Fruit fly (Drosophila melanogaster) whole organism, embryonic: ENCODE results near the gene CG7514.
A peak's percentile ranks its signal among the peaks of the same experiment; 100 is the strongest.

ENCODE experiments used
- BEAF-32 ChIP-seq: fragments of 200-800 bp; sonication (Bioruptor generic); optimal IDR thresholded peaks from 3 replicates; lab custom pipeline; 2017; ENCODE audit warnings: missing biosample characterization, missing genetic modification characterization, mild to moderate bottlenecking, moderate library complexity, missing genetic modification reagents
- CG10267 ChIP-seq: fragments of 200-800 bp; sonication (Bioruptor generic); optimal IDR thresholded peaks from 2 replicates; lab custom pipeline; 2018; ENCODE audit warnings: missing biosample characterization, mild to moderate bottlenecking, missing genetic modification characterization, moderate library complexity
- CG11085 ChIP-seq: fragments of 200-800 bp; sonication (Bioruptor generic); IDR thresholded peaks from 2 replicates; pipeline ENCODE4 v1.3.6; 2022; ENCODE audit warnings: missing biosample characterization, missing genetic modification characterization
- CG11093 ChIP-seq: fragments of 200-800 bp; sonication (Bioruptor generic); IDR thresholded peaks from 3 replicates; pipeline ENCODE4 v1.3.6; 2022; ENCODE audit warnings: missing biosample characterization, missing genetic modification characterization
- CG11504 ChIP-seq: fragments of 200-800 bp; sonication (Bioruptor generic); optimal IDR thresholded peaks from 3 replicates; lab custom pipeline; 2019; ENCODE audit warnings: missing biosample characterization, mild to moderate bottlenecking, missing genetic modification characterization, moderate library complexity
- CG12391 ChIP-seq: fragments of 200-800 bp; sonication (Bioruptor generic); optimal IDR thresholded peaks from 3 replicates; lab custom pipeline; 2018; ENCODE audit warnings: missing biosample characterization, mild to moderate bottlenecking, missing genetic modification characterization, moderate library complexity
- CG13894 ChIP-seq: fragments of 200-800 bp; sonication (Bioruptor generic); optimal IDR thresholded peaks from 3 replicates; lab custom pipeline; 2018; ENCODE audit warnings: missing biosample characterization, mild to moderate bottlenecking, missing genetic modification characterization, moderate library complexity
- CG14441 ChIP-seq: fragments of 200-800 bp; sonication (Bioruptor generic); IDR thresholded peaks from 2 replicates; pipeline ENCODE4 v1.3.6; 2022; ENCODE audit warnings: missing biosample characterization, missing genetic modification characterization
- CG14710 ChIP-seq: fragments of 200-800 bp; sonication (Bioruptor generic); optimal IDR thresholded peaks from 3 replicates; lab custom pipeline; 2019; ENCODE audit warnings: missing biosample characterization, mild to moderate bottlenecking, missing genetic modification characterization, moderate library complexity
- CG17612 ChIP-seq: fragments of 200-800 bp; sonication (Bioruptor generic); IDR thresholded peaks from 2 replicates; pipeline ENCODE4 v1.3.6; 2022; ENCODE audit warnings: missing biosample characterization, missing genetic modification characterization
- CG18262 ChIP-seq: fragments of 200-800 bp; optimal IDR thresholded peaks from 3 replicates; lab custom pipeline; 2019; ENCODE audit warnings: missing biosample characterization, mild to moderate bottlenecking, missing genetic modification characterization, moderate library complexity
- CG2712 ChIP-seq: fragments of 200-800 bp; optimal IDR thresholded peaks from 3 replicates; lab custom pipeline; 2019; ENCODE audit warnings: missing biosample characterization, mild to moderate bottlenecking, missing genetic modification characterization, moderate library complexity
- CG34422 ChIP-seq: fragments of 200-800 bp; sonication (Bioruptor generic); IDR thresholded peaks from 3 replicates; pipeline ENCODE4 v1.3.6; 2022; ENCODE audit warnings: missing biosample characterization, missing genetic modification characterization
- CG3847 ChIP-seq: fragments of 200-800 bp; sonication (Bioruptor generic); IDR thresholded peaks from 2 replicates; pipeline ENCODE4 v1.3.6; 2022; ENCODE audit warnings: missing biosample characterization, missing genetic modification characterization
- CG3995 ChIP-seq: fragments of 200-800 bp; sonication (Bioruptor generic); optimal IDR thresholded peaks from 3 replicates; lab custom pipeline; 2016; ENCODE audit warnings: missing biosample characterization, missing genetic modification characterization
- CG43689 ChIP-seq: fragments of 200-800 bp; sonication (Bioruptor generic); IDR thresholded peaks from 2 replicates; pipeline ENCODE4 v1.3.6; 2022; ENCODE audit warnings: missing biosample characterization, missing genetic modification characterization
- CG4424 ChIP-seq: fragments of 200-800 bp; sonication (Bioruptor generic); optimal IDR thresholded peaks from 3 replicates; lab custom pipeline; 2016; ENCODE audit warnings: missing biosample characterization, missing genetic modification characterization
- CG6272 ChIP-seq: fragments of 200-800 bp; sonication (Bioruptor generic); IDR thresholded peaks from 2 replicates; pipeline ENCODE4 v1.3.6; 2022; ENCODE audit warnings: missing biosample characterization, missing genetic modification characterization
- CG7372 ChIP-seq: fragments of 200-800 bp; sonication (Bioruptor generic); IDR thresholded peaks from 2 replicates; pipeline ENCODE4 v1.3.6; 2022; ENCODE audit warnings: missing biosample characterization, missing genetic modification characterization
- CG7745 ChIP-seq: fragments of 200-800 bp; sonication (Bioruptor generic); optimal IDR thresholded peaks from 2 replicates; lab custom pipeline; 2018; ENCODE audit warnings: missing biosample characterization, mild to moderate bottlenecking, missing genetic modification characterization, moderate library complexity
- CG7963 ChIP-seq: fragments of 200-800 bp; sonication (Bioruptor generic); IDR thresholded peaks from 3 replicates; pipeline ENCODE4 v1.3.6; 2022; ENCODE audit warnings: missing biosample characterization, missing genetic modification characterization; ENCODE audit not compliant: partially characterized antibody
- Drgx ChIP-seq: fragments of 200-800 bp; sonication (Bioruptor generic); IDR thresholded peaks from 2 replicates; pipeline ENCODE4 v1.3.6; 2022; ENCODE audit warnings: missing biosample characterization, missing genetic modification characterization
- Fer1 ChIP-seq: fragments of 200-800 bp; sonication (Bioruptor generic); optimal IDR thresholded peaks from 2 replicates; lab custom pipeline; 2017; ENCODE audit warnings: missing biosample characterization, mild to moderate bottlenecking, missing genetic modification characterization
- HHEX ChIP-seq: fragments of 200-800 bp; sonication (Bioruptor generic); optimal IDR thresholded peaks from 3 replicates; lab custom pipeline; 2017; ENCODE audit warnings: missing biosample characterization, mild to moderate bottlenecking, missing genetic modification characterization, missing genetic modification reagents
- HLH3B ChIP-seq: fragments of 200-800 bp; sonication (Bioruptor generic); IDR thresholded peaks from 2 replicates; pipeline ENCODE4 v1.3.6; 2022; ENCODE audit warnings: missing biosample characterization, missing genetic modification characterization
- Kr ChIP-seq: fragments of 200-800 bp; sonication (Bioruptor generic); optimal IDR thresholded peaks from 2 replicates; lab custom pipeline; 2017; ENCODE audit warnings: missing biosample characterization, mild to moderate bottlenecking, missing genetic modification characterization
- NK7.1 ChIP-seq: fragments of 200-800 bp; sonication (Bioruptor generic); optimal IDR thresholded peaks from 3 replicates; lab custom pipeline; 2016; ENCODE audit warnings: missing biosample characterization, missing genetic modification characterization
- Sox100B ChIP-seq: fragments of 200-800 bp; sonication (Bioruptor generic); optimal IDR thresholded peaks from 3 replicates; lab custom pipeline; 2018; ENCODE audit warnings: missing biosample characterization, mild to moderate bottlenecking, missing genetic modification characterization
- al ChIP-seq: fragments of 200-800 bp; sonication (Bioruptor generic); IDR thresholded peaks from 2 replicates; pipeline ENCODE4 v1.3.6; 2022; ENCODE audit warnings: missing biosample characterization, missing genetic modification characterization
- ase ChIP-seq: fragments of 200-800 bp; sonication (Bioruptor generic); IDR thresholded peaks from 3 replicates; pipeline ENCODE4 v1.3.6; 2022; ENCODE audit warnings: missing biosample characterization, missing genetic modification characterization
- btn ChIP-seq: fragments of 200-800 bp; sonication (Bioruptor generic); optimal IDR thresholded peaks from 2 replicates; lab custom pipeline; 2016; ENCODE audit warnings: missing biosample characterization, missing genetic modification characterization
- chm ChIP-seq: fragments of 200-800 bp; sonication (Bioruptor generic); IDR thresholded peaks from 2 replicates; pipeline ENCODE4 v1.3.6; 2022; ENCODE audit warnings: missing biosample characterization, missing genetic modification characterization
- chn ChIP-seq: fragments of 200-800 bp; sonication (Bioruptor generic); optimal IDR thresholded peaks from 2 replicates; lab custom pipeline; 2016; ENCODE audit warnings: missing biosample characterization, missing genetic modification characterization
- fd96Cb ChIP-seq: fragments of 200-800 bp; sonication (Bioruptor generic); optimal IDR thresholded peaks from 2 replicates; lab custom pipeline; 2018; ENCODE audit warnings: missing biosample characterization, mild to moderate bottlenecking, missing genetic modification characterization, moderate library complexity
- gsb-n ChIP-seq: fragments of 200-800 bp; sonication (Bioruptor generic); optimal IDR thresholded peaks from 3 replicates; lab custom pipeline; 2018; ENCODE audit warnings: missing biosample characterization, mild to moderate bottlenecking, missing genetic modification characterization
- ham ChIP-seq: fragments of 200-800 bp; sonication (Bioruptor generic); IDR thresholded peaks from 2 replicates; pipeline ENCODE4 v1.3.6; 2022; ENCODE audit warnings: missing biosample characterization, missing genetic modification characterization
- lab ChIP-seq: fragments of 200-800 bp; sonication (Bioruptor generic); optimal IDR thresholded peaks from 3 replicates; lab custom pipeline; 2017; ENCODE audit warnings: missing biosample characterization, missing genetic modification characterization, mild to moderate bottlenecking, moderate library complexity, missing genetic modification reagents
- maf-S ChIP-seq: fragments of 200-800 bp; sonication (Bioruptor generic); optimal IDR thresholded peaks from 2 replicates; lab custom pipeline; 2016; ENCODE audit warnings: missing biosample characterization, missing genetic modification characterization
- mirr ChIP-seq: fragments of 200-800 bp; sonication (Bioruptor generic); optimal IDR thresholded peaks from 3 replicates; lab custom pipeline; 2018; ENCODE audit warnings: missing biosample characterization, mild to moderate bottlenecking, missing genetic modification characterization
- nom ChIP-seq: fragments of 200-800 bp; sonication (Bioruptor generic); optimal IDR thresholded peaks from 2 replicates; lab custom pipeline; 2017; ENCODE audit warnings: missing biosample characterization, missing genetic modification characterization, mild to moderate bottlenecking, moderate library complexity, missing genetic modification reagents
- onecut ChIP-seq: fragments of 200-800 bp; sonication (Bioruptor generic); IDR thresholded peaks from 2 replicates; pipeline ENCODE4 v1.3.6; 2022; ENCODE audit warnings: missing biosample characterization, missing genetic modification characterization
- pan ChIP-seq, 4 experiments: fragments of >200 bp in 3 of 4; fragments of 200-800 bp in 1 of 4; sonication (Bioruptor generic) in 1 of 4; optimal IDR thresholded peaks in 3 of 4; IDR thresholded peaks in 1 of 4; 2 replicates each; pipeline versions ENCODE4 v1.3.6 to Lab custom; 2017 to 2022; ENCODE audit warnings: missing biosample characterization in 2 of 4, missing genetic modification characterization in 2 of 4, mixed read lengths in 1 of 4
- sisA ChIP-seq: fragments of 200-800 bp; sonication (Bioruptor generic); IDR thresholded peaks from 2 replicates; pipeline ENCODE4 v1.3.6; 2022; ENCODE audit warnings: missing biosample characterization, missing genetic modification characterization
- so ChIP-seq: fragments of 200-800 bp; sonication (Bioruptor generic); IDR thresholded peaks from 3 replicates; pipeline ENCODE4 v1.3.6; 2022; ENCODE audit warnings: missing biosample characterization, missing genetic modification characterization
- tap ChIP-seq: fragments of 200-800 bp; optimal IDR thresholded peaks from 3 replicates; lab custom pipeline; 2019; ENCODE audit warnings: missing biosample characterization, mild to moderate bottlenecking, missing genetic modification characterization, moderate library complexity
- vfl ChIP-seq: fragments of 200-800 bp; sonication (Bioruptor generic); optimal IDR thresholded peaks from 2 replicates; lab custom pipeline; 2016; ENCODE audit warnings: missing biosample characterization, missing genetic modification characterization
- vvl ChIP-seq: fragments of 200-800 bp; sonication (Bioruptor generic); IDR thresholded peaks from 2 replicates; pipeline ENCODE4 v1.3.6; 2022; ENCODE audit warnings: missing biosample characterization, missing genetic modification characterization
- wek ChIP-seq: fragments of 200-800 bp; sonication (Bioruptor generic); optimal IDR thresholded peaks from 3 replicates; lab custom pipeline; 2018; ENCODE audit warnings: missing biosample characterization, mild to moderate bottlenecking, missing genetic modification characterization, moderate library complexity
- yki ChIP-seq: fragments of >200 bp; optimal IDR thresholded peaks from 3 replicates; lab custom pipeline; 2018
- zf30C ChIP-seq: fragments of 200-800 bp; sonication (Bioruptor generic); optimal IDR thresholded peaks from 3 replicates; lab custom pipeline; 2018; ENCODE audit warnings: missing biosample characterization, mild to moderate bottlenecking, missing genetic modification characterization

CG7514 gene

DNA sequence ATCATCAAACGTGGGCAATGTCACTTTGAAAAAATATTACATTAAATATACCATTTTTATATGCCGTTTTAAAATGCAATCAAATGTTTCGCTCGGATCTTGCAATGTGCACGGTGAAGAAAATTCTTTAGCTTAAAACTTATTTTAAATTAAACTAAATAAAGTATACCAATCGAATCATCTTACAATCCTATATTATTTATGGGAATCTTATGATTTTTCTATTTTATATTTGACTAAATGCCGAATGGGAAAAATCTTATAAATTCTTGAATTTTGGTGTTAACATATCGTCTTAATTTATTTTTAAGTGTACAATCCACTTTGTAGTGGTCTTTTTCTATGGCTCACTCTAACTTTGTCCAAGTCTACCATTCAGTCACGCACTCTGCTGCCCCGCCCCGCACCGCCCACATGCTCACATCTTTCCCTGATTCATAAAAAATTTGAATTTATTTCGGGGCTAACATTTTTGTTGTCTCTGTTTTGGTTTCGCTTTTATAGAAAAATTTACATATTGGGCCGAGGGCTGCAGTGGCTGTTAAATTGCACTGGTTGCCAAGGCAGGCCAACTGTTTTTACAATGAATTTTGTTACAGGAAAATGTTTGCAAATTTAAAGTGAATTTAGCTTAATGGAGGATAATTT, 32.1 kb upstream of the CG7514 start (continued):
- TF ChIP-seq chn (GFP tag; lab: Kevin White, UChicago) (no peak), mirr (GFP tag; lab: Kevin White, UChicago) (no peak), CG43689 (GFP tag; lab: Robert Waterston, UW) (0 out of 2 replicates have a peak, but pooled peaks have one; percentile 19), yki (lab: Kevin White, UChicago) (no peak), wek (GFP tag; lab: Kevin White, UChicago) (no peak), CG6272 (GFP tag; lab: Robert Waterston, UW) (no peak), HHEX (GFP tag; lab: Kevin White, UChicago) (no peak), CG17612 (no peak), al (GFP tag; lab: Robert Waterston, UW) (no peak), CG11085 (no peak), CG3847 (GFP tag; lab: Robert Waterston, UW) (no peak), sisA (GFP tag; lab: Robert Waterston, UW) (no peak), CG14441 (GFP tag; lab: Robert Waterston, UW) (peak; percentile 43), CG18262 (tag; lab: Kevin White, UChicago) (peak; percentile 42), btn (GFP tag; lab: Kevin White, UChicago) (no peak), CG7745 (tag; lab: Kevin White, UChicago) (no peak), zf30C (GFP tag; lab: Kevin White, UChicago) (no peak), vvl (GFP tag; lab: Robert Waterston, UW) (peak; percentile 64), so (GFP tag; lab: Robert Waterston, UW) (no peak; the same call in 2 of the 3 replicates), BEAF-32 (GFP tag; lab: Kevin White, UChicago) (no peak), ham (no peak), CG13894 (no peak), onecut (GFP tag; lab: Robert Waterston, UW) (no peak), ase (GFP tag; lab: Robert Waterston, UW) (0 out of 3 replicates have a peak, but pooled peaks have one; percentile 17), Kr (GFP tag; lab: Kevin White, UChicago) (no peak), nom (no peak), NK7.1 (GFP tag; lab: Kevin White, UChicago) (no peak), CG10267 (tag; lab: Kevin White, UChicago) (peak; percentile 40), tap (tag; lab: Kevin White, UChicago) (peak; percentile 56), CG11093 (GFP tag; lab: Robert Waterston, UW) (no peak), CG12391 (tag; lab: Kevin White, UChicago) (no peak), CG7372 (GFP tag; lab: Robert Waterston, UW) (no peak), lab (peak; percentile 50), Drgx (peak; percentile 36), maf-S (GFP tag; lab: Kevin White, UChicago) (no peak), Sox100B (GFP tag; lab: Kevin White, UChicago) (peak; percentile 60), CG3995 (GFP tag; lab: Kevin White, UChicago) (no peak), vfl (GFP tag; lab: Kevin White, UChicago) (no peak), fd96Cb (peak; percentile 61), CG2712 (tag; lab: Kevin White, UChicago) (peak; percentile 58), gsb-n (tag; lab: Kevin White, UChicago) (peak; percentile 22), chm (no peak), CG11504 (tag; lab: Kevin White, UChicago) (peak; percentile 80), CG4424 (GFP tag; lab: Kevin White, UChicago) (peak; percentile 5), CG14710 (tag; lab: Kevin White, UChicago) (no peak), pan (optimal IDR thresholded peaks at IDR 0.05; lab: Kevin White, UChicago) (no peak), pan (GFP tag; optimal IDR thresholded peaks at IDR 0.05 in 1 of 2, IDR thresholded peaks at IDR 0.05 in 1 of 2) (peak in 1 of 2 experiments; percentile 52), Fer1 (GFP tag; lab: Kevin White, UChicago) (peak; percentile 32), CG34422 (GFP tag; lab: Robert Waterston, UW) (no peak), HLH3B (GFP tag; lab: Robert Waterston, UW) (peak; percentile 47; the same call in 1 of the 2 replicates), CG7963 (GFP tag; lab: Robert Waterston, UW) (no peak)
